Fruit fly (Drosophila melanogaster) whole organism, embryonic: ENCODE results near the gene CG6153.

Experiments used
- Atf6 ChIP-seq: fragments of 200-800 bp; sonication (Bioruptor generic); IDR thresholded peaks from 2 replicates; pipeline ENCODE4 v1.3.6; 2022; ENCODE audit warnings: missing biosample characterization, missing genetic modification characterization
- B-H1 ChIP-seq: fragments of 200-800 bp; sonication (Bioruptor generic); IDR thresholded peaks from 3 replicates; pipeline ENCODE4 v1.3.6; 2022; ENCODE audit warnings: missing biosample characterization, missing genetic modification characterization
- Bdp1 ChIP-seq: fragments of 200-800 bp; sonication (Bioruptor generic); optimal IDR thresholded peaks from 3 replicates; lab custom pipeline; 2016; ENCODE audit warnings: missing biosample characterization, missing genetic modification characterization
- Blimp-1 ChIP-seq: fragments of 200-800 bp; sonication (Bioruptor generic); optimal IDR thresholded peaks from 3 replicates; lab custom pipeline; 2018; ENCODE audit warnings: missing biosample characterization, missing genetic modification characterization, mild to moderate bottlenecking, moderate library complexity, missing genetic modification reagents
- CG10366 ChIP-seq: fragments of 200-800 bp; sonication (Bioruptor generic); IDR thresholded peaks from 2 replicates; pipeline ENCODE4 v1.3.6; 2022; ENCODE audit warnings: missing biosample characterization, missing genetic modification characterization
- CG10462 ChIP-seq: fragments of 200-800 bp; sonication (Bioruptor generic); optimal IDR thresholded peaks from 2 replicates; lab custom pipeline; 2016; ENCODE audit warnings: missing biosample characterization, missing genetic modification characterization
- CG11696 ChIP-seq: fragments of 200-800 bp; sonication (Bioruptor generic); IDR thresholded peaks from 2 replicates; pipeline ENCODE4 v1.3.6; 2022; ENCODE audit warnings: missing biosample characterization, missing genetic modification characterization
- CG12744 ChIP-seq: fragments of 200-800 bp; sonication (Bioruptor generic); optimal IDR thresholded peaks from 2 replicates; lab custom pipeline; 2016; ENCODE audit warnings: missing biosample characterization, missing genetic modification characterization
- CG14014 ChIP-seq: fragments of 200-800 bp; sonication (Bioruptor generic); IDR thresholded peaks from 2 replicates; pipeline ENCODE4 v1.3.6; 2022; ENCODE audit warnings: missing biosample characterization, missing genetic modification characterization
- CG18599 ChIP-seq: fragments of 200-800 bp; sonication (Bioruptor generic); optimal IDR thresholded peaks from 3 replicates; lab custom pipeline; 2017; ENCODE audit warnings: missing biosample characterization, missing genetic modification characterization, mild to moderate bottlenecking, moderate library complexity, missing genetic modification reagents
- CG2875 ChIP-seq: fragments of 200-800 bp; sonication (Bioruptor generic); optimal IDR thresholded peaks from 2 replicates; lab custom pipeline; 2017; ENCODE audit warnings: missing biosample characterization, mild to moderate bottlenecking, missing genetic modification characterization, missing genetic modification reagents
- CG31224 ChIP-seq: fragments of 200-800 bp; sonication (Bioruptor generic); IDR thresholded peaks from 2 replicates; pipeline ENCODE4 v1.3.6; 2022; ENCODE audit warnings: missing biosample characterization, missing genetic modification characterization
- CG4360 ChIP-seq: fragments of 200-800 bp; sonication (Bioruptor generic); IDR thresholded peaks from 2 replicates; pipeline ENCODE4 v1.3.6; 2022; ENCODE audit warnings: missing biosample characterization, missing genetic modification characterization
- CG8388 ChIP-seq: fragments of 200-800 bp; sonication (Bioruptor generic); optimal IDR thresholded peaks from 2 replicates; lab custom pipeline; 2019; ENCODE audit warnings: missing biosample characterization, mild to moderate bottlenecking, missing genetic modification characterization, moderate library complexity
- CG9932 ChIP-seq: fragments of 200-800 bp; sonication (Bioruptor generic); IDR thresholded peaks from 2 replicates; pipeline ENCODE4 v1.3.6; 2022; ENCODE audit warnings: missing biosample characterization, missing genetic modification characterization
- Deaf1 ChIP-seq: fragments of 200-800 bp; optimal IDR thresholded peaks from 3 replicates; lab custom pipeline; 2019; ENCODE audit warnings: missing biosample characterization, mild to moderate bottlenecking, missing genetic modification characterization, moderate library complexity
- Dip3 ChIP-seq: fragments of 200-800 bp; sonication (Bioruptor generic); optimal IDR thresholded peaks from 3 replicates; lab custom pipeline; 2016; ENCODE audit warnings: missing biosample characterization, missing genetic modification characterization
- Drgx ChIP-seq: fragments of 200-800 bp; sonication (Bioruptor generic); IDR thresholded peaks from 2 replicates; pipeline ENCODE4 v1.3.6; 2022; ENCODE audit warnings: missing biosample characterization, missing genetic modification characterization
- Gsc ChIP-seq: fragments of 200-800 bp; sonication (Bioruptor generic); IDR thresholded peaks from 2 replicates; pipeline ENCODE4 v1.3.6; 2022; ENCODE audit warnings: missing biosample characterization, missing genetic modification characterization
- HLH4C ChIP-seq: fragments of 200-800 bp; sonication (Bioruptor generic); IDR thresholded peaks from 3 replicates; pipeline ENCODE4 v1.3.6; 2022; ENCODE audit warnings: missing biosample characterization, missing genetic modification characterization; ENCODE audit not compliant: partially characterized antibody
- Lhr ChIP-seq: fragments of 200-800 bp; sonication (Bioruptor generic); optimal IDR thresholded peaks from 3 replicates; lab custom pipeline; 2017; ENCODE audit warnings: mild to moderate bottlenecking, missing biosample characterization, missing genetic modification reagents, missing genetic modification characterization
- Max ChIP-seq: fragments of 200-800 bp; sonication (Bioruptor generic); optimal IDR thresholded peaks from 2 replicates; lab custom pipeline; 2016; ENCODE audit warnings: missing biosample characterization, mild to moderate bottlenecking, missing genetic modification characterization
- Meics ChIP-seq: fragments of 200-800 bp; sonication (Bioruptor generic); optimal IDR thresholded peaks from 2 replicates; lab custom pipeline; 2017; ENCODE audit warnings: missing biosample characterization, mild to moderate bottlenecking, missing genetic modification characterization
- Nf-YA ChIP-seq: fragments of 200-800 bp; sonication (Bioruptor generic); IDR thresholded peaks from 2 replicates; pipeline ENCODE4 v1.3.6; 2022; ENCODE audit warnings: missing biosample characterization, missing genetic modification characterization
- Rfx ChIP-seq: fragments of 200-800 bp; sonication (Bioruptor generic); IDR thresholded peaks from 2 replicates; pipeline ENCODE4 v1.3.6; 2022; ENCODE audit warnings: missing biosample characterization, missing genetic modification characterization
- Scr ChIP-seq: fragments of 200-800 bp; sonication (Bioruptor generic); IDR thresholded peaks from 2 replicates; pipeline ENCODE4 v1.3.6; 2022; ENCODE audit warnings: missing biosample characterization, missing genetic modification characterization; ENCODE audit not compliant: partially characterized antibody
- Six4 ChIP-seq: fragments of 200-800 bp; sonication (Bioruptor generic); optimal IDR thresholded peaks from 2 replicates; lab custom pipeline; 2016; ENCODE audit warnings: missing biosample characterization, missing genetic modification characterization
- Taf1 ChIP-seq: fragments of 200-800 bp; sonication (Bioruptor generic); IDR thresholded peaks from 2 replicates; pipeline ENCODE4 v1.3.6; 2022; ENCODE audit warnings: missing biosample characterization, missing genetic modification characterization
- bowl ChIP-seq: fragments of 200-800 bp; sonication (Bioruptor generic); IDR thresholded peaks from 2 replicates; pipeline ENCODE4 v1.3.6; 2022; ENCODE audit warnings: missing biosample characterization, missing genetic modification characterization
- chm ChIP-seq: fragments of 200-800 bp; sonication (Bioruptor generic); IDR thresholded peaks from 2 replicates; pipeline ENCODE4 v1.3.6; 2022; ENCODE audit warnings: missing biosample characterization, missing genetic modification characterization
- dimm ChIP-seq: fragments of 200-800 bp; sonication (Bioruptor generic); IDR thresholded peaks from 2 replicates; pipeline ENCODE4 v1.3.6; 2022; ENCODE audit warnings: missing biosample characterization, missing genetic modification characterization
- dm ChIP-seq: fragments of 200-800 bp; sonication (Bioruptor generic); optimal IDR thresholded peaks from 3 replicates; lab custom pipeline; 2016; ENCODE audit warnings: missing biosample characterization, missing genetic modification characterization
- ems ChIP-seq: fragments of 200-800 bp; sonication (Bioruptor generic); optimal IDR thresholded peaks from 3 replicates; lab custom pipeline; 2016; ENCODE audit warnings: missing biosample characterization, missing genetic modification characterization
- fd102C ChIP-seq: fragments of 200-800 bp; sonication (Bioruptor generic); optimal IDR thresholded peaks from 2 replicates; lab custom pipeline; 2018; ENCODE audit warnings: missing biosample characterization, mild to moderate bottlenecking, missing genetic modification characterization, moderate library complexity
- ftz-f1 ChIP-seq: fragments of 200-800 bp; sonication (Bioruptor generic); optimal IDR thresholded peaks from 2 replicates; lab custom pipeline; 2016; ENCODE audit warnings: missing biosample characterization, missing genetic modification characterization
- gem ChIP-seq: fragments of 200-800 bp; sonication (Bioruptor generic); optimal IDR thresholded peaks from 2 replicates; lab custom pipeline; 2019; ENCODE audit warnings: missing biosample characterization, mild to moderate bottlenecking, missing genetic modification characterization, moderate library complexity
- h ChIP-seq: fragments of >200 bp; optimal IDR thresholded peaks from 2 replicates; lab custom pipeline; 2017
- kay ChIP-seq: fragments of 200-800 bp; sonication (Bioruptor generic); optimal IDR thresholded peaks from 2 replicates; lab custom pipeline; 2016; ENCODE audit warnings: missing biosample characterization, missing genetic modification characterization
- klu ChIP-seq: fragments of 200-800 bp; sonication (Bioruptor generic); IDR thresholded peaks from 2 replicates; pipeline ENCODE4 v1.3.6; 2022; ENCODE audit warnings: missing biosample characterization, missing genetic modification characterization
- maf-S ChIP-seq: fragments of 200-800 bp; sonication (Bioruptor generic); optimal IDR thresholded peaks from 2 replicates; lab custom pipeline; 2016; ENCODE audit warnings: missing biosample characterization, missing genetic modification characterization
- mirr ChIP-seq: fragments of 200-800 bp; sonication (Bioruptor generic); optimal IDR thresholded peaks from 3 replicates; lab custom pipeline; 2018; ENCODE audit warnings: missing biosample characterization, mild to moderate bottlenecking, missing genetic modification characterization
- nerfin-1 ChIP-seq: fragments of 200-800 bp; sonication (Bioruptor generic); optimal IDR thresholded peaks from 3 replicates; lab custom pipeline; 2019; ENCODE audit warnings: missing biosample characterization, mild to moderate bottlenecking, missing genetic modification characterization, moderate library complexity
- p53 ChIP-seq: fragments of 200-800 bp; sonication (Bioruptor generic); optimal IDR thresholded peaks from 2 replicates; lab custom pipeline; 2016; ENCODE audit warnings: missing biosample characterization, missing genetic modification characterization
- rib ChIP-seq: fragments of 200-800 bp; sonication (Bioruptor generic); IDR thresholded peaks from 2 replicates; pipeline ENCODE4 v1.3.6; 2022; ENCODE audit warnings: missing biosample characterization, missing genetic modification characterization
- scrt ChIP-seq: fragments of 200-800 bp; sonication (Bioruptor generic); optimal IDR thresholded peaks from 2 replicates; lab custom pipeline; 2018; ENCODE audit warnings: missing biosample characterization, mild to moderate bottlenecking, missing genetic modification characterization, moderate library complexity
- sens ChIP-seq: fragments of 200-800 bp; sonication (Bioruptor generic); peaks from one replicate; lab custom pipeline; 2016; ENCODE audit warnings: missing biosample characterization, missing genetic modification characterization
- slbo ChIP-seq: fragments of 200-800 bp; sonication (Bioruptor generic); IDR thresholded peaks from 2 replicates; pipeline ENCODE4 v1.3.6; 2022; ENCODE audit warnings: missing biosample characterization, missing genetic modification characterization
- stc ChIP-seq: fragments of 200-800 bp; sonication (Bioruptor generic); IDR thresholded peaks from 2 replicates; pipeline ENCODE4 v1.3.6; 2022; ENCODE audit warnings: missing biosample characterization, missing genetic modification characterization
- tio ChIP-seq: fragments of 200-800 bp; sonication (Bioruptor generic); optimal IDR thresholded peaks from 2 replicates; lab custom pipeline; 2017; ENCODE audit warnings: missing biosample characterization, missing genetic modification characterization, inconsistent platforms
- yki ChIP-seq: fragments of >200 bp; optimal IDR thresholded peaks from 3 replicates; lab custom pipeline; 2018

Gene CG6153

dm6 chr2L:12712852-12713251, 20.1 kb downstream of the CG6153 start, which contains the start of gene CG5787:
Gene CG5787, minus strand, starts transcription at chr2L:12712952.
- TF ChIP-seq dm (GFP tag; lab: Kevin White, UChicago) (no peak), Taf1 (no peak), sens (GFP tag; lab: Kevin White, UChicago) (peak; percentile 39), CG8388 (GFP tag; lab: Kevin White, UChicago) (peak; percentile 19), Rfx (GFP tag; lab: Robert Waterston, UW) (no peak), bowl (no peak), B-H1 (no peak), CG18599 (no peak), Gsc (no peak), CG2875 (no peak)

dm6 chr2L:12718437-12719376, 25.9 kb downstream of the CG6153 start, which contains the start of gene MRP:
Gene MRP, plus strand, starts transcription at chr2L:12719045.
- TF ChIP-seq CG9932: peak; percentile 31; the same call in 1 of the 2 replicates
- no peak for TF ChIP-seq p53 (GFP tag; lab: Kevin White, UChicago)
- no peak for TF ChIP-seq Blimp-1 (GFP tag; lab: Kevin White, UChicago)
- TF ChIP-seq Nf-YA: 0 out of 2 replicates have a peak, but pooled peaks have one; percentile 16
- TF ChIP-seq CG14014 (GFP tag; lab: Robert Waterston, UW): 0 out of 2 replicates have a peak, but pooled peaks have one; percentile 10
- no peak for TF ChIP-seq bowl
- TF ChIP-seq CG11696 (GFP tag; lab: Robert Waterston, UW): no peak
- no peak for TF ChIP-seq Bdp1
- TF ChIP-seq chm: no peak
- no peak for TF ChIP-seq h
- TF ChIP-seq Scr (GFP tag; lab: Robert Waterston, UW): no peak
- peak; percentile 67; the same call in 1 of the 2 replicates for TF ChIP-seq rib (GFP tag; lab: Robert Waterston, UW)
- TF ChIP-seq Drgx: peak; percentile 49; the same call in 1 of the 2 replicates
- TF ChIP-seq klu: no peak
- no peak for TF ChIP-seq kay (GFP tag; lab: Kevin White, UChicago)
- no peak for TF ChIP-seq Lhr (GFP tag; lab: Kevin White, UChicago)
- TF ChIP-seq Six4 (GFP tag; lab: Kevin White, UChicago): no peak
- peak; percentile 87 for TF ChIP-seq CG4360 (GFP tag; lab: Robert Waterston, UW)
- peak; percentile 6 for TF ChIP-seq Meics (GFP tag; lab: Kevin White, UChicago)
- TF ChIP-seq HLH4C (GFP tag; lab: Robert Waterston, UW): peak; percentile 51; the same call in 1 of the 3 replicates
- peak; percentile 44; the same call in 1 of the 2 replicates for TF ChIP-seq CG31224 (GFP tag; lab: Robert Waterston, UW)
- TF ChIP-seq CG10462: no peak
- TF ChIP-seq dimm (GFP tag; lab: Robert Waterston, UW): no peak
- no peak for TF ChIP-seq tio (GFP tag; lab: Kevin White, UChicago)
- TF ChIP-seq maf-S (GFP tag; lab: Kevin White, UChicago): no peak
- TF ChIP-seq stc: peak; percentile 39; the same call in 1 of the 2 replicates
- no peak for TF ChIP-seq scrt (GFP tag; lab: Kevin White, UChicago)
- no peak for TF ChIP-seq ems (GFP tag; lab: Kevin White, UChicago)
- TF ChIP-seq Atf6 (GFP tag; lab: Robert Waterston, UW): peak; percentile 63
- TF ChIP-seq fd102C: no peak
- no peak for TF ChIP-seq Dip3
- no peak for TF ChIP-seq CG10366 (GFP tag; lab: Robert Waterston, UW)
- peak; percentile 64 for TF ChIP-seq ftz-f1 (GFP tag; lab: Kevin White, UChicago)
- TF ChIP-seq mirr: peak; percentile 58
- peak; percentile 32 for TF ChIP-seq slbo (GFP tag; lab: Robert Waterston, UW)
- no peak for TF ChIP-seq Max (GFP tag; lab: Kevin White, UChicago)
- no peak for TF ChIP-seq CG12744 (GFP tag; lab: Kevin White, UChicago)
- peak; percentile 81 for TF ChIP-seq Deaf1
- TF ChIP-seq yki: no peak
- no peak for TF ChIP-seq gem
- no peak for TF ChIP-seq nerfin-1 (tag; lab: Kevin White, UChicago)
